Worm (Caenorhabditis elegans): ENCODE measurements around the gene dmd-7.

DNA sequence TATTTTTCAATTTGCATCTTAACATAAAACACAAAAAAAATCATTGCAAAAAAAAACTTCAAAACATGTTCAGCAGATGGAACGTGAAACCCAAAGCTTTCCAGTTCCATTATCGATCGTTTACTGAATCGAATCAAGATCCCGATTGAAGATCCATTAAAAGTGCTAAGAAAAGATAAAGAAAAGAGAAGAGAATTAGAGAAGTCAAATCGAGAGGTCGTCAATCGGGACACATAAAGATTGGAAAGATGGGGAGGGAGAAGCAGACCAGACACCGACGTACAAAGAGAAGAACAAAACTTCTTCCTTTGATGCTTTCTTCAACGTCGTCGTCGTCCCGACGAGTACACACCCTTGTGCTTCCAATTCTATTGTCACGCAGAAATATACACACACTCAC, 13.8 kb upstream of the dmd-7 start:
- TF ChIP-seq T20F7.1 (GFP tag; optimal IDR thresholded peaks at IDR 0.05) (no peak), unc-39 (tag; optimal IDR thresholded peaks at IDR 0.05) (no peak), ztf-11 (tag; optimal IDR thresholded peaks at IDR 0.05) (no peak)
